Fruit fly (Drosophila melanogaster) whole organism, wandering third instar larva: ENCODE data around the gene CG31898.

ENCODE experiments used
- Abd-B ChIP-seq: fragments of >200 bp; optimal IDR thresholded peaks from 2 replicates; lab custom pipeline; 2017; ENCODE audit warnings: missing biosample characterization, missing genetic modification characterization
- CG32264 ChIP-seq: fragments of 200-800 bp; sonication (Bioruptor generic); optimal IDR thresholded peaks from 2 replicates; lab custom pipeline; 2016; ENCODE audit warnings: missing biosample characterization, missing genetic modification characterization
- CrebA ChIP-seq: fragments of 200-800 bp; sonication (Bioruptor generic); optimal IDR thresholded peaks from 2 replicates; lab custom pipeline; 2016; ENCODE audit warnings: missing biosample characterization, mild to moderate bottlenecking, missing genetic modification characterization, borderline replicate concordance
- Dfd ChIP-seq: fragments of >200 bp; optimal IDR thresholded peaks from 2 replicates; lab custom pipeline; 2017; ENCODE audit warnings: missing biosample characterization, missing genetic modification characterization
- Dif ChIP-seq: fragments of 200-275, 200-300 bp; sonication (Bioruptor generic); optimal IDR thresholded peaks from 2 replicates; lab custom pipeline; 2018; ENCODE audit warnings: missing biosample characterization, missing genetic modification characterization; ENCODE audit not compliant: partially characterized antibody
- HLH106 ChIP-seq: fragments of 200-800 bp; optimal IDR thresholded peaks from 3 replicates; lab custom pipeline; 2019; ENCODE audit warnings: missing biosample characterization, mild to moderate bottlenecking, missing genetic modification characterization, moderate library complexity
- Hnf4 ChIP-seq: fragments of 200-800 bp; sonication (Bioruptor generic); optimal IDR thresholded peaks from 2 replicates; lab custom pipeline; 2016; ENCODE audit warnings: missing biosample characterization, mild to moderate bottlenecking, missing genetic modification characterization
- Hr78 ChIP-seq: fragments of >200 bp; optimal IDR thresholded peaks from 2 replicates; lab custom pipeline; 2017; ENCODE audit warnings: missing biosample characterization, missing genetic modification characterization
- Hr83 ChIP-seq: fragments of 200-300 bp; sonication (Bioruptor generic); optimal IDR thresholded peaks from 2 replicates; lab custom pipeline; 2016; ENCODE audit warnings: missing biosample characterization, mild to moderate bottlenecking, missing genetic modification characterization, moderate library complexity; ENCODE audit not compliant: poor library complexity, severe bottlenecking
- Jra ChIP-seq: sonication (Bioruptor generic); optimal IDR thresholded peaks from 2 replicates; lab custom pipeline; 2016; ENCODE audit warnings: missing biosample characterization, missing genetic modification characterization
- Mio ChIP-seq: sonication (Bioruptor generic); optimal IDR thresholded peaks from 2 replicates; lab custom pipeline; 2016; ENCODE audit warnings: missing biosample characterization, missing genetic modification characterization
- Myc ChIP-seq: fragments of >200 bp; optimal IDR thresholded peaks from 2 replicates; lab custom pipeline; 2017
- N ChIP-seq: fragments of >200 bp; optimal IDR thresholded peaks from 2 replicates; lab custom pipeline; 2018; ENCODE audit warnings: missing biosample characterization, missing external identifiers, missing genetic modification characterization
- OdsH ChIP-seq: fragments of 200-800 bp; sonication (Bioruptor generic); optimal IDR thresholded peaks from 2 replicates; lab custom pipeline; 2016; ENCODE audit warnings: missing biosample characterization, mild to moderate bottlenecking, missing genetic modification characterization
- Sp1 ChIP-seq: fragments of 200-800 bp; sonication (Bioruptor generic); optimal IDR thresholded peaks from 3 replicates; lab custom pipeline; 2019; ENCODE audit warnings: missing biosample characterization, mild to moderate bottlenecking, missing genetic modification characterization, moderate library complexity
- Vsx2 ChIP-seq: fragments of 200-300, 225-300 bp; sonication (Bioruptor generic); optimal IDR thresholded peaks from 2 replicates; lab custom pipeline; 2018; ENCODE audit warnings: missing biosample characterization, missing genetic modification characterization; ENCODE audit not compliant: partially characterized antibody
- brk ChIP-seq: fragments of 200-800 bp; sonication (Bioruptor generic); optimal IDR thresholded peaks from 2 replicates; lab custom pipeline; 2016; ENCODE audit warnings: missing biosample characterization, mild to moderate bottlenecking, missing genetic modification characterization
- dl ChIP-seq, 2 experiments: fragments of 175-275, 200-275 bp in 1 of 2; fragments of 200-275 bp in 1 of 2; sonication (Bioruptor generic); optimal IDR thresholded peaks; lab custom pipeline; 2018; ENCODE audit warnings: mild to moderate bottlenecking in 2 of 2, missing biosample characterization in 2 of 2, missing genetic modification characterization in 2 of 2, moderate library complexity in 2 of 2; ENCODE audit not compliant: partially characterized antibody in 2 of 2, insufficient read depth in 1 of 2
- dmrt93B ChIP-seq: fragments of 200-800 bp; sonication (Bioruptor generic); optimal IDR thresholded peaks from 2 replicates; lab custom pipeline; 2018; ENCODE audit warnings: missing biosample characterization, mild to moderate bottlenecking, missing genetic modification characterization
- ey ChIP-seq: fragments of 200-800 bp; sonication (Bioruptor generic); optimal IDR thresholded peaks from 2 replicates; lab custom pipeline; 2016; ENCODE audit warnings: missing biosample characterization, missing genetic modification characterization
- jim ChIP-seq: fragments of 175-275, 200-325 bp; sonication (Bioruptor generic); optimal IDR thresholded peaks from 2 replicates; lab custom pipeline; 2016; ENCODE audit warnings: missing biosample characterization, mild to moderate bottlenecking, missing genetic modification characterization
- lola ChIP-seq: fragments of >200 bp; optimal IDR thresholded peaks from 2 replicates; lab custom pipeline; 2017; ENCODE audit warnings: missing biosample characterization, missing genetic modification characterization
- pan ChIP-seq: fragments of >200 bp; optimal IDR thresholded peaks from 2 replicates; lab custom pipeline; 2017
- psq ChIP-seq: fragments of 200-800 bp; sonication (Bioruptor generic); optimal IDR thresholded peaks from 3 replicates; lab custom pipeline; 2017; ENCODE audit warnings: missing biosample characterization, mild to moderate bottlenecking, missing genetic modification characterization, moderate library complexity
- sage ChIP-seq: fragments of 200-800 bp; sonication (Bioruptor generic); optimal IDR thresholded peaks from 2 replicates; lab custom pipeline; 2016; ENCODE audit warnings: missing biosample characterization, mild to moderate bottlenecking, missing genetic modification characterization
- sv ChIP-seq: fragments of 200-800 bp; sonication (Bioruptor generic); optimal IDR thresholded peaks from 3 replicates; lab custom pipeline; 2016; ENCODE audit warnings: missing biosample characterization, missing genetic modification characterization
- tai ChIP-seq: sonication (Bioruptor generic); optimal IDR thresholded peaks from 2 replicates; lab custom pipeline; 2016; ENCODE audit warnings: missing biosample characterization, missing genetic modification characterization
- usp ChIP-seq: fragments of >200 bp; optimal IDR thresholded peaks from 2 replicates; lab custom pipeline; 2017; ENCODE audit warnings: missing biosample characterization, missing genetic modification characterization
- woc ChIP-seq: sonication (Bioruptor generic); optimal IDR thresholded peaks from 2 replicates; lab custom pipeline; 2016; ENCODE audit warnings: missing biosample characterization, mild to moderate bottlenecking, missing genetic modification characterization

The CG31898 gene

dm6 chr2L:8425212-8425611, 25.0 kb downstream of the CG31898 start:
- peak; percentile 36 for TF ChIP-seq tai (GFP tag; lab: Kevin White, UChicago)
- no peak for TF ChIP-seq HLH106 (tag; lab: Kevin White, UChicago)

- TF ChIP-seq Jra (GFP tag; lab: Kevin White, UChicago) (peak; percentile 45), Hnf4 (GFP tag; lab: Kevin White, UChicago) (peak; percentile 10), sage (GFP tag; lab: Kevin White, UChicago) (peak; percentile 17), dmrt93B (GFP tag; lab: Kevin White, UChicago) (no peak)
Measured at dm6 chr2L:8425962-8426759, 25.9 kb downstream of the CG31898 start.

dm6 chr2L:8426801-8427200, 26.6 kb downstream of the CG31898 start:
- TF ChIP-seq ey (no peak), Mio (GFP tag; lab: Kevin White, UChicago) (no peak), Hr83 (GFP tag; lab: Kevin White, UChicago) (no peak), jim (no peak), Hr78 (no peak), Sp1 (GFP tag; lab: Kevin White, UChicago) (no peak), Dfd (GFP tag; lab: Kevin White, UChicago) (no peak), woc (no peak), brk (no peak), Jra (GFP tag; lab: Kevin White, UChicago) (no peak), sage (GFP tag; lab: Kevin White, UChicago) (no peak), tai (GFP tag; lab: Kevin White, UChicago) (no peak), OdsH (GFP tag; lab: Kevin White, UChicago) (no peak), CrebA (no peak), usp (GFP tag; lab: Kevin White, UChicago) (no peak), lola (no peak), N (GFP tag; lab: Kevin White, UChicago) (no peak)

dm6 chr2L:8432130-8432529, 31.9 kb downstream of the CG31898 start:
- no peak for TF ChIP-seq usp (GFP tag; lab: Kevin White, UChicago)
- no peak for TF ChIP-seq Sp1 (GFP tag; lab: Kevin White, UChicago)
- TF ChIP-seq brk, result no peak
- TF ChIP-seq N (GFP tag; lab: Kevin White, UChicago), result no peak
- TF ChIP-seq Hr83 (GFP tag; lab: Kevin White, UChicago), result no peak
- TF ChIP-seq dl (GFP tag; optimal IDR thresholded peaks at IDR 0.05; lab: Kevin White, UChicago; ENCODE audit: insufficient read depth in 1 of 2, partially characterized antibody in 2 of 2), result no peak
- TF ChIP-seq sv (GFP tag; lab: Kevin White, UChicago), result no peak
- TF ChIP-seq Jra (GFP tag; lab: Kevin White, UChicago), result no peak
- TF ChIP-seq woc, result no peak
- no peak for TF ChIP-seq pan (lab: Kevin White, UChicago)
- TF ChIP-seq Dif (GFP tag; lab: Kevin White, UChicago), result no peak
- no peak for TF ChIP-seq Myc (lab: Kevin White, UChicago)
- TF ChIP-seq Abd-B (GFP tag; lab: Kevin White, UChicago), result no peak

- TF ChIP-seq tai (GFP tag; lab: Kevin White, UChicago) (no peak), CG32264 (GFP tag; lab: Kevin White, UChicago) (no peak), HLH106 (tag; lab: Kevin White, UChicago) (no peak), Dif (GFP tag; lab: Kevin White, UChicago) (peak; percentile 22), woc (no peak)
Measured at dm6 chr2L:8433512-8433911, 33.3 kb downstream of the CG31898 start, which contains the start of gene grk. Gene grk (minus strand): TSS chr2L:8433598.

dm6 chr2L:8437176-8437575, 37.0 kb downstream of the CG31898 start, which contains the start of the genes D12 and Chrac-14:
Gene D12 (minus strand): TSS chr2L:8437365.
Gene Chrac-14 (plus strand): TSS chr2L:8437405.
- TF ChIP-seq psq (peak; percentile 41), Vsx2 (GFP tag; lab: Kevin White, UChicago) (no peak), lola (no peak), pan (lab: Kevin White, UChicago) (no peak), ey (no peak), dl (GFP tag; optimal IDR thresholded peaks at IDR 0.05; lab: Kevin White, UChicago; ENCODE audit: insufficient read depth in 1 of 2, partially characterized antibody in 2 of 2) (no peak), OdsH (GFP tag; lab: Kevin White, UChicago) (peak; percentile 4), Hr83 (GFP tag; lab: Kevin White, UChicago) (peak; percentile 87), woc (no peak), Myc (lab: Kevin White, UChicago) (peak; percentile 0)
